Fruit fly (Drosophila melanogaster): Measurements from ENCODE around the gene CG5050.

CG5050 gene

dm6 chr2L:17477710-17478109 lies 25.0 kb downstream of the CG5050 start, which contains the start of gene cass:
cass (minus strand) TSS chr2L:17477888.
- TF ChIP-seq CrebA (GFP tag; optimal IDR thresholded peaks at IDR 0.05; ENCODE audit: borderline replicate concordance) (no peak), Sp1 (GFP tag; optimal IDR thresholded peaks at IDR 0.05) (peak; percentile 6), Mio (GFP tag; optimal IDR thresholded peaks at IDR 0.05) (no peak), dmrt93B (GFP tag; optimal IDR thresholded peaks at IDR 0.05) (no peak), CG9705 (GFP tag; optimal IDR thresholded peaks at IDR 0.05) (no peak), Abd-B (GFP tag; optimal IDR thresholded peaks at IDR 0.05) (no peak), usp (GFP tag; optimal IDR thresholded peaks at IDR 0.05) (no peak), h (GFP tag; optimal IDR thresholded peaks at IDR 0.05) (no peak), ey (GFP tag; optimal IDR thresholded peaks at IDR 0.05) (no peak), foxo (GFP tag; optimal IDR thresholded peaks at IDR 0.05) (no peak), tai (GFP tag; optimal IDR thresholded peaks at IDR 0.05) (no peak), Jra (GFP tag; optimal IDR thresholded peaks at IDR 0.05) (peak; percentile 32), Dif (GFP tag; optimal IDR thresholded peaks at IDR 0.05; ENCODE audit: partially characterized antibody) (no peak), Myc (optimal IDR thresholded peaks at IDR 0.05) (peak; percentile 14), Dfd (GFP tag; optimal IDR thresholded peaks at IDR 0.05) (no peak), Rel (GFP tag; optimal IDR thresholded peaks at IDR 0.05) (no peak), Rel (tag; optimal IDR thresholded peaks at IDR 0.05) (peak; percentile 25), rgr (GFP tag; optimal IDR thresholded peaks at IDR 0.05) (peak; percentile 33), HLH106 (tag; optimal IDR thresholded peaks at IDR 0.05) (no peak), Hr78 (GFP tag; optimal IDR thresholded peaks at IDR 0.05) (no peak), psq (GFP tag; optimal IDR thresholded peaks at IDR 0.05) (no peak), jim (GFP tag; optimal IDR thresholded peaks at IDR 0.05) (no peak), N (GFP tag; optimal IDR thresholded peaks at IDR 0.05) (no peak), brk (GFP tag; optimal IDR thresholded peaks at IDR 0.05) (no peak)

- peak; percentile 95 for TF ChIP-seq fru (GFP tag; optimal IDR thresholded peaks at IDR 0.05)
- peak; percentile 93 for TF ChIP-seq GATAd (GFP tag; optimal IDR thresholded peaks at IDR 0.05)
- no peak for TF ChIP-seq CrebA (GFP tag; optimal IDR thresholded peaks at IDR 0.05; ENCODE audit: borderline replicate concordance)
- TF ChIP-seq HLH106 (tag; optimal IDR thresholded peaks at IDR 0.05): peak; percentile 99
- peak; percentile 97 for TF ChIP-seq Hr83 (GFP tag; optimal IDR thresholded peaks at IDR 0.05; ENCODE audit: poor library complexity, severe bottlenecking)
- no peak for TF ChIP-seq Dif (GFP tag; optimal IDR thresholded peaks at IDR 0.05; ENCODE audit: partially characterized antibody)
- TF ChIP-seq dmrt93B (GFP tag; optimal IDR thresholded peaks at IDR 0.05): peak; percentile 98
- peak; percentile 97 for TF ChIP-seq Sp1 (GFP tag; optimal IDR thresholded peaks at IDR 0.05)
- TF ChIP-seq dl (GFP tag; optimal IDR thresholded peaks at IDR 0.05; ENCODE audit: insufficient read depth in 1 of 2, partially characterized antibody in 2 of 2): no peak
- TF ChIP-seq brk (GFP tag; optimal IDR thresholded peaks at IDR 0.05): no peak
- peak; percentile 85 for TF ChIP-seq Dfd (GFP tag; optimal IDR thresholded peaks at IDR 0.05)
- TF ChIP-seq OdsH (GFP tag; optimal IDR thresholded peaks at IDR 0.05): peak; percentile 98
- TF ChIP-seq Vsx2 (GFP tag; optimal IDR thresholded peaks at IDR 0.05; ENCODE audit: partially characterized antibody): no peak
- no peak for TF ChIP-seq lola (GFP tag; optimal IDR thresholded peaks at IDR 0.05)
- no peak for TF ChIP-seq Hr78 (GFP tag; optimal IDR thresholded peaks at IDR 0.05)
- peak; percentile 97 for TF ChIP-seq br (GFP tag; optimal IDR thresholded peaks at IDR 0.05)
- no peak for TF ChIP-seq tai (GFP tag; optimal IDR thresholded peaks at IDR 0.05)
- peak; percentile 95 for TF ChIP-seq Jra (GFP tag; optimal IDR thresholded peaks at IDR 0.05)
- peak; percentile 77 for TF ChIP-seq CG9705 (GFP tag; optimal IDR thresholded peaks at IDR 0.05)
- TF ChIP-seq Abd-B (GFP tag; optimal IDR thresholded peaks at IDR 0.05): no peak
- peak; percentile 66 to 98 for TF ChIP-seq foxo (GFP tag; optimal IDR thresholded peaks at IDR 0.05)
- peak; percentile 93 for TF ChIP-seq sv (GFP tag; optimal IDR thresholded peaks at IDR 0.05)
- peak; percentile 96 for TF ChIP-seq Hnf4 (GFP tag; optimal IDR thresholded peaks at IDR 0.05)
- no peak for TF ChIP-seq usp (GFP tag; optimal IDR thresholded peaks at IDR 0.05)
- TF ChIP-seq Rel (GFP tag; optimal IDR thresholded peaks at IDR 0.05): peak; percentile 80
- TF ChIP-seq Rel (tag; optimal IDR thresholded peaks at IDR 0.05): peak; percentile 71
- peak; percentile 94 for TF ChIP-seq dsf (GFP tag; optimal IDR thresholded peaks at IDR 0.05; ENCODE audit: borderline replicate concordance)
- TF ChIP-seq sage (GFP tag; optimal IDR thresholded peaks at IDR 0.05): peak; percentile 94
- peak; percentile 93 for TF ChIP-seq ey (GFP tag; optimal IDR thresholded peaks at IDR 0.05)
- peak; percentile 97 for TF ChIP-seq h (GFP tag; optimal IDR thresholded peaks at IDR 0.05)
- TF ChIP-seq jim (GFP tag; optimal IDR thresholded peaks at IDR 0.05): peak; percentile 73
- peak; percentile 91 for TF ChIP-seq CG32264 (GFP tag; optimal IDR thresholded peaks at IDR 0.05)
- TF ChIP-seq Myc (optimal IDR thresholded peaks at IDR 0.05): no peak
- peak; percentile 83 for TF ChIP-seq woc (GFP tag; optimal IDR thresholded peaks at IDR 0.05)
- peak; percentile 99 for TF ChIP-seq rgr (GFP tag; optimal IDR thresholded peaks at IDR 0.05)
- TF ChIP-seq psq (GFP tag; optimal IDR thresholded peaks at IDR 0.05): peak; percentile 98
- no peak for TF ChIP-seq pan (optimal IDR thresholded peaks at IDR 0.05)
- TF ChIP-seq N (GFP tag; optimal IDR thresholded peaks at IDR 0.05): no peak
- TF ChIP-seq Mio (GFP tag; optimal IDR thresholded peaks at IDR 0.05): peak; percentile 83
These were observed 28.3 kb downstream of the CG5050 start, which contains the start of the genes fws and Lamtor3 for dm6 chr2L:17480943-17481580. fws (minus strand) TSS chr2L:17481029. Lamtor3 (plus strand) TSS chr2L:17481231.
